Worm (Caenorhabditis elegans) whole organism, dauer: Measurements from ENCODE around the gene arrd-6.

ENCODE experiments used
- unc-62 ChIP-seq: sonication (generic microtip); optimal IDR thresholded peaks from 2 replicates; lab custom pipeline; 2017; ENCODE audit warnings: missing biosample characterization, missing genetic modification reagents, missing genetic modification characterization

arrd-6 gene

ce11 chrII:11125059-11125594 is 17.4 kb upstream of the arrd-6 start:
- no peak for TF ChIP-seq unc-62 (GFP tag; lab: Kevin White, UChicago)

DNA sequence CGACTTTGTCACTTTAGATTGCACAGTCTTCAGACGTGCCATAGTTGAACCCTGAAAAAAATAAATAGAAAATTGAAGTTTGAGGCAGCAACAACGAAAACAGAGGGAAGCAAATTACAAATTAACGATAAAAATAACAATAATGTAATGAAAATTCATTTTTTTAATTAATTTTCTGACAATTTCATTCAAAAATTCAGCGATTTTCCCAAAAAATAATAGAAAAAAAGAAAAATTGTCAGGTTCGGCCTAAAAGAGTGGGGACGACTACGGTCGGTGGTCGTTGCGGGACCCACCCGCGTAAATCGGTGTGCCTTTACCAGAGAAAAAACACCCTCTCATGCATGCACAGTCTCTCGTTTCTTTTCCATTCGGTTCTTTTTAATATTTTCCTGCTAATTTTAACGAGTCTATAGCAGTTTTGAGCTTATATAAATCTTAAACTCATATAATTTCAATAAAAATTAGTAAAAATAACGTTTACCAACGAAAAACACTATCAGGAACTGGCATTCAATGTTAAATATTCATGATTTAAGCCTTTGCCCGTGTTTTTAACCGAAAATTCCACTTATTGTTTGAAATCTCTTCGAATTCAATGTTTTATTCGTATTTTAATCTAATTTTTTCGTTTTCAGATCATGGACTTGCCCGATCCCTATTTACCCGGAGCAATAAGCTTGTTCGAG is 16.1 kb upstream of the arrd-6 start, which contains the start of the genes rps-9 and lsm-1:
TSS of gene rps-9 (minus strand) at position 51 of the 689 bp plus-strand sequence.
TSS of gene lsm-1 (plus strand) at position 639 of the 689 bp plus-strand sequence.
- no peak for TF ChIP-seq unc-62 (GFP tag; lab: Kevin White, UChicago)

DNA sequence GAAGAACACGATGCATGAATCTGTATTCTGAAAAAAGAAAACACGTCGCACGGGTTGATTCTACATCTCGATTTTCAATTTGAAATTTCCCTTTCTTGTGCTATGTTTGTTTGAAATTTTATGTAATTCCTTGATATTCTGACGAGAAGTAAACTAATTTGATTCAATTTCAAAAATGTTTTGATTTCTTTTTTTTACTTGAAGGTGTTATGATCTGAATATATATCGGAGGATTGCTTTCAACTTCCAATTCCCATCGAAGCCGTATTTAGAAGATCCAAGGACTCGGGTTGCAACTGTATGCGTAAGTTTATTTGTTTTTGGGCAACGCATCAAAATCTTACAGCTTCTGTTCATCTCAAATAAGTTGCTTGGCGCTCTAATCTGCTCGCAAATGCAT is 15.2 kb upstream of the arrd-6 start, which contains the start of gene F40F8.1:
TSS of gene F40F8.1 (plus strand) at position 301 of the 400 bp plus-strand sequence.
- TF ChIP-seq unc-62 (GFP tag; lab: Kevin White, UChicago) = no peak

ce11 chrII:11128989-11129388 is 13.6 kb upstream of the arrd-6 start, which contains the start of gene F40F8.3:
TSS of gene F40F8.3 (plus strand) at chrII:11129289.
- TF ChIP-seq unc-62 (GFP tag; lab: Kevin White, UChicago) = no peak

DNA sequence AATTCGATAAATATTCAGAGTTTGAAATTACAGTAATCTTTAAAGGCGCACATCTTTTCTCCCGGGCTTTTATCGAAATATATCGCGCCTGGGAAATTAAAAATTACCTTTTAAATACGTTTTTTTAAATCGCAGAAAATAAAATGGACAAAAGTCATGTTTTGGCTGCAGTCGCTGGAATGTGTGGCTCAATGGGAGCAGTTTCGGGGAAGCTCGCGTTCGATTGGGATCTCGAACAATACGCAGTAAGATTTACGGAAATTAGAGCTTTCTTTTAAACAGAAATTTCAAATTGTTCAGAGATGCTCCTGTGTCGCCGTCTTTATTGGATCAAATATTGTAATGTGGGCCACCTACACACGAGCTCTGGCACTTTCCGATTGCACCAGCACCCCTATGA is 13.0 kb upstream of the arrd-6 start, which contains the start of gene F40F8.12:
TSS of gene F40F8.12 (plus strand) at position 301 of the 400 bp plus-strand sequence.
- no peak for TF ChIP-seq unc-62 (GFP tag; lab: Kevin White, UChicago)

DNA sequence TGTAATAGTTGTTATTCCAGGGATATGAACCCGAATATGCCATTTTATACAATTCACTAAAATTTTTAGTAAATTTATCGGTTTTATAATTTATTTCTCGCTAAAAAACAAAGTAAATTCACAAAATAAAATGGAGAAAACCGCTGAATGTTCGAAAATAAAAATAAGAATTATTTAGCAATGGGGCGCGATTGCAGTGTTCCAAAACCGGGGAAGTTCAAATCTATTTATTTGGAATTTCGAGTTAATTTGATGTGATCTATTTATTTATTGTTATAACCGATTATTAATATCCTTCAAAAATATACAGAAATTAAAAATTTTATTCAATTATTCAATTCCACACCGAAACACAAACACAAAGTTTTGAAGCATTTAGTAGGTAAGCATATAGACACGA is 10.0 kb upstream of the arrd-6 start, which contains the start of gene F40F8.11:
TSS of gene F40F8.11 (minus strand) at position 49 of the 400 bp plus-strand sequence.
- TF ChIP-seq unc-62 (GFP tag; lab: Kevin White, UChicago) = no peak

DNA sequence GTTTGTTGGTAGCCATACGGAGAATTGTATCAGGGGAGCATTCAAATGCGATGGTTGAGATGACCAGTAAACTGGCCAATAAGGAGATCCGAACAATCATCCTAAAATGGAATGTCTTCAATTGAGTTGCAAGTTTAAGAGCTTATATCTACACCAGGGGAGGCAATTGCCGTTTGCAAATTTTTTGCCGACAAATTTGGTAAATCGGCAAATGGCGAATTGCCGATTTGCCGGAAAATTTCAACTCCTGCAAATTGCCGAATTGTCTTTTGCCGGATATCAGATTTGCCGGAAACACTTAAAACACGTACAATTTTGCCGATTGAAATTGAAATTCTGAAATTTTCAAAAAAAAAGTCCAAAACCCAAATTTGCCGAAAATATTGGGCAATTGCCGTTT is 7.7 kb upstream of the arrd-6 start, which contains the start of gene F40F8.5:
TSS of gene F40F8.5 (minus strand) at position 101 of the 400 bp plus-strand sequence.
- no peak for TF ChIP-seq unc-62 (GFP tag; lab: Kevin White, UChicago)

DNA sequence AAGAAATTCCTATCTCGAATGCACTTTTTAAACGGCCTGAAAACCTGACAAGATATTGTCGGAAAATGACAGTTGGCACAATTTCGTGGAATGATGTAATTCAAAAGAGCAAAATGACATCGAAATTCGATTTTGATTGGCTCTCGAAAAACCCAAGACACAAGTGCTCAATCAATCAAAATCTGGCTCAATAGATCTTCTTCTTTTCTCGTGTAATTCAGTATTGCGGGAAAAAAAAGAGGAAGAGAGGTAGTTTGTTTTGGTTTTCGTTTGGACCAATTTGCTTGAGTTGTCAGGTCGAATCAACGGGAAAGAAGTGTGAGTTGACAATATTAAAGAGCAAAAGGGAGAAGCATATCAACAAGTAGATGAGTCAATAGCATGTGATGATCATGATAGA is 6.8 kb upstream of the arrd-6 start:
- no peak for TF ChIP-seq unc-62 (GFP tag; lab: Kevin White, UChicago)

DNA sequence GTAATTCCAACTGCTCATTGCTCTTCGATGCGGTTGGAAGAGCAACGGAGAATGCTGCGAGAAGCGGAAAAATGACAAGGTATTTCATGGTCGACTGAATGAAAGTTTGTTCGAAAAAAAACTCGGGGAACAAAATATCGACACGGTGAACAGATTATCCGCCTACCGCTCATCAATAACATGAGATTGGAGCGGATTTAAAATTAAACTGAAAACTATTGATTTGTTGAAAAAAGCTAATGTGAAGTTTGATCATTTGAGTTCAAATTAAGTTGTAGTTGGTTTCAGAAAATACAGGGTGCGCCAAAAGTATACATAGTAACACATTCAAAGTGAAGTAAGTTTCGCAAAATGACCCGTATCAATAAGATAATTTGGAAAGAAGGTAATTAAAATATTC is 2.4 kb upstream of the arrd-6 start, which contains the start of gene F40F8.4:
TSS of gene F40F8.4 (minus strand) at position 101 of the 400 bp plus-strand sequence.
- no peak for TF ChIP-seq unc-62 (GFP tag; lab: Kevin White, UChicago)

DNA sequence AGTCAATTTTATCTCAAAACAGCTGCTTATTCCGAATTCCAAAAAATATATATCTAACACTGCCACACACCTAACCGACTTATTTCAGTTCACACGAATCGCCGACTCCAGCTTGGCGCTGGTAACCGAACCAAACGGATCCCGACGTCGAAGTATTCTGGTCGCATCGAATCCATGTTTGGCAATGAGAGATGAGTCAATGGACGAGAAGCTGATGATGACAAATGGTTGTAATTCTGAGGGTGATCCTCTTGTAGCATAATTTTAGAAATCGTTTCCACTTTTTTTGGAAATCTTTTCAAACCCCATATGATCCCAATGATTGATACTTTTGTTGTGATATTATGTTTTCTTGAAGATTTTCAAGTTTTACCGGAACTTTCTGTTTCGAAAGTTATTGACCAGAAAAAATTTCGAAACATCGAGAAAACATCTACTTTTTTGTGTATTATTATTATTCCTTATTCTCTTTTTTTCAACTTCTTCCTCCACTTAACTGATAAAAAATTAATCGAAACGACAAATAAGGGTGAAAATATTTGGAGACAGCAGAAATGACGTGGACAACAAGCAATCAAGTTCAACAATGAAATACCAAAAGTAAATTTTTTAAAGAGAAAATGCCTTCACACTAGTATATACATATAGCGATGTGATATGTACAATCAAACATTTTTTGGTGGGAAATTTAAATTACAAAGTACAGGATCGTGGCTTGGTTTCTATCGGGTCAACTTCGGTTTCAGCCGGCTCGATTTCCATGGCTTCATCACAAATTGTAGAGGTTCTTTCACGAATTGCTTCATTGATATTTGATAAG is 7.5 kb downstream of the arrd-6 start:
- TF ChIP-seq unc-62 (GFP tag; lab: Kevin White, UChicago) = no peak

DNA sequence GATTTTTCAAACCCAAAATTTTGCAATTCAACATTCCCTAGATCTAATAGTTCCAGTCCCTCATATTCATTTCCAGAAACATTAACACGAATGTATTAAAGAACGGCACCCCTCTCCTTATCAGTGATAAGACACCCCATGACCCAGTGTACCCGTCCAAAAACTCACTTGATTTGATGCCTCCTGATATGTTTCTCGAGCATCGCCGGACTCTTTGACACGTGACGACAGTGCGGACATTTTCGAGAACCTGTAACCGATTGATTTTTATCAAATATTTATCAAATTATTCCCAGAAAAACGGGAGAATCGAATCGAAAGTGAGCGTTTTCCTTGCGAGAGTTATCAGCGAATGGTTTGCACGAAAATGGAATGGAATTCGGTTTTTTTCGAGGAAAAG is 8.4 kb downstream of the arrd-6 start:
- TF ChIP-seq unc-62 (GFP tag; lab: Kevin White, UChicago) = no peak

- no peak for TF ChIP-seq unc-62 (GFP tag; lab: Kevin White, UChicago)
Measured at ce11 chrII:11152495-11152894, 10.0 kb downstream of the arrd-6 start, which contains the start of gene pqm-1. TSS of gene pqm-1 (minus strand) at chrII:11152595.

DNA sequence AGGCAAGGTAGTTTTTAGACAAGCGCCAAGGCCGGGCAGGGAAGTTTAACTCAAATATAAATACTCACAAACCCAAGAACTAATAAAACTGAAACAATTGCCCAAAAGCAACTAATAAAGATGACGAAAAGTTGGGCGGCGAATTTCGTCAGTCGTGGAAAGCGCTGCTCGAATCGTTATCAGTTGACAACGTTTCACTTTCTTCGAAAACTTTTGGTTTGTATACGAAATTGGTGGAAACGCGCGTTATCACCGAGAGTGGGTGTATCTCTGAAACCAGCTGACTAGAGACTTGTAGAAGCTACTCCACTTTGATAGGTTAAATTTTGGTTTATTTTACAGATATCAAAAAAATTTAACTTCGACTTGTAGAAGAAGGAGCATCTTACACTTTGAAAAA is 10.5 kb downstream of the arrd-6 start:
- no peak for TF ChIP-seq unc-62 (GFP tag; lab: Kevin White, UChicago)

DNA sequence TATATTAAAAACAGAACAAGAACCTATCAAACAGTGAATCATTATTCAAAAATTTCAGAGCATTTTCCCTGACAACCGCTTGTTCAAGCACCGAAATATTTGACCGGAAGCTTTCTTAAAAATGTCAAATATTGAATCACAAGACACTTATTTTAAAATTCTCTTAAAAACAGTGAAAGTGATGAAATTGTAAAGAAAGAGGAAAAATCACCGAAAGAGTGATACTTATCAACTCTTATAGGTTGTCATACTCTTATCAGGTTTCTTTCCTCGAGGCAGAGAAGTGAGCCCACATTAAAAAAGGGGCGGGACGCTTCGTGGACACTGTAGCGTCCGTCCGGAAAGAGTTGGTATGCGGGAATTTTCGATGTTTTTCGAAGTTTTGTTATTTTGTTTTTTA is 11.3 kb downstream of the arrd-6 start:
- no peak for TF ChIP-seq unc-62 (GFP tag; lab: Kevin White, UChicago)

DNA sequence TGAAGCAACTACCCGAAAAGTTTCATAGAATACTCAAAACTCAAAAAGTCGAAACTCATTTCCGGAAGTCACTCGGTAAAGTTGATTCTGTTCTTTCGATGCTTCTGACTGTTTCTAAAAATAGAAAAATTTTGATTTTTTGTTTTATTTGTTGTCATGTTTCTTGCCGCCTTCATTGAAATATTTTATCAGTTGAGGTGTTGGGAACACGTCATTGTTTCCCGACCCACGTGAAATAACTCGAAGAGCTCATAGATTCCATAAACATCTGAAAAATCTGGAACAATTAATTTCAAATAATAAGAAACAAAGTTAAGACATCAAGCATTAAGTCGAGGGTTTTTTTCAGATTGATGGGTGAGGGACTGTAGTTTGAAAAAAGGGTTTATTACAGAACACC is 12.4 kb downstream of the arrd-6 start:
- TF ChIP-seq unc-62 (GFP tag; lab: Kevin White, UChicago) = no peak

DNA sequence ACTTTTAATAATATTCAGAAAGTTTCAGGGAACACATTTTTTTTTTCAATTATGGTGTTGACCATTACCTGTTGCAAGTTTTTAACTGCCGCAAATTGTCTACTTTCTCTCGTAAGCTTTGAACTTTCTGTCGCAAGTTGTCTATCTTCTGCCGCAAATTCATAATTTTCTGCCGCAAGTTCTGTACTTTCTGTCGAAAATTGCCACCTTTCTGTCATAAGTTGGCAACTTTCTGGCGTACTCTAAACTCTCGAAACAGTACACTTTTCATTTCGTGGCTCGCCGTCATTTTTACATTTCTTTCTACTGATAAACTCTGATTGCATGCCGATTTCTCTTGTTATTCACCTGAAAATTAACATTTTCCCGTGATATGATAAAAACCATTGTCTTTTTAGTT is 12.9 kb downstream of the arrd-6 start:
- TF ChIP-seq unc-62 (GFP tag; lab: Kevin White, UChicago) = no peak
